Worm (Caenorhabditis elegans) whole organism, early embryonic: ENCODE measurements around the gene K02D10.8.
A peak's percentile ranks its signal among the peaks of the same experiment; 100 is the strongest.

Experiments
- B0310.2 ChIP-seq: sonication (generic microtip); optimal IDR thresholded peaks from 2 replicates; lab custom pipeline; 2016; ENCODE audit warnings: mild to moderate bottlenecking, missing genetic modification characterization, missing compliant biosample characterization
- F13C5.2 ChIP-seq: sonication (generic microtip); optimal IDR thresholded peaks from 2 replicates; lab custom pipeline; 2017; ENCODE audit warnings: mild to moderate bottlenecking, missing genetic modification characterization, inconsistent platforms, missing compliant biosample characterization
- aly-1 ChIP-seq: sonication (generic microtip); optimal IDR thresholded peaks from 2 replicates; lab custom pipeline; 2016; ENCODE audit warnings: missing genetic modification characterization, missing compliant biosample characterization
- ama-1 ChIP-seq: fragments of 150-350 bp; optimal IDR thresholded peaks from 2 replicates; lab custom pipeline; 2014
- ceh-13 ChIP-seq: fragments of 200-800 bp; sonication (Bioruptor generic); optimal IDR thresholded peaks from 2 replicates; lab custom pipeline; 2018; ENCODE audit warnings: mild to moderate bottlenecking, missing genetic modification characterization, missing compliant biosample characterization
- ceh-36 ChIP-seq: sonication (generic microtip); optimal IDR thresholded peaks from 2 replicates; lab custom pipeline; 2016; ENCODE audit warnings: missing genetic modification characterization, inconsistent platforms, missing compliant biosample characterization
- ets-7 ChIP-seq: sonication (generic microtip); optimal IDR thresholded peaks from 2 replicates; lab custom pipeline; 2016; ENCODE audit warnings: missing genotype, missing genetic modification characterization, missing compliant biosample characterization
- flt-1 ChIP-seq: fragments of 200-800 bp; sonication (Bioruptor generic); IDR thresholded peaks from 2 replicates; pipeline ENCODE4 v1.3.6; 2022; ENCODE audit warnings: missing genetic modification characterization, missing compliant biosample characterization
- hmbx-1 ChIP-seq: sonication (generic microtip); optimal IDR thresholded peaks from 2 replicates; lab custom pipeline; 2016; ENCODE audit warnings: mild to moderate bottlenecking, missing genetic modification characterization, missing compliant biosample characterization
- hmg-4 ChIP-seq: fragments of 200-800 bp; sonication (Bioruptor generic); optimal IDR thresholded peaks from 2 replicates; lab custom pipeline; 2018; ENCODE audit warnings: mild to moderate bottlenecking, missing genetic modification characterization, missing compliant biosample characterization
- hnd-1 ChIP-seq: sonication (generic microtip); optimal IDR thresholded peaks from 2 replicates; lab custom pipeline; 2016; ENCODE audit warnings: missing genetic modification characterization, missing compliant biosample characterization
- pes-1 ChIP-seq: fragments of 200-800 bp; sonication (Bioruptor generic); IDR thresholded peaks from 2 replicates; pipeline ENCODE4 v1.3.6; 2022; ENCODE audit warnings: missing genetic modification reagents, missing genetic modification characterization, missing compliant biosample characterization
- scrt-1 ChIP-seq: fragments of 200-800 bp; sonication (Bioruptor generic); IDR thresholded peaks from 2 replicates; pipeline ENCODE4 v1.3.6; 2022; ENCODE audit warnings: missing genetic modification characterization, missing compliant biosample characterization
- sea-1 ChIP-seq: fragments of 200-800 bp; sonication (Bioruptor generic); conservative IDR thresholded peaks from 2 replicates; pipeline ENCODE4 v1.3.6; 2022; ENCODE audit warnings: missing genetic modification characterization, missing compliant biosample characterization
- tbx-11 ChIP-seq: fragments of 200-800 bp; sonication (Bioruptor generic); IDR thresholded peaks from 2 replicates; pipeline ENCODE4 v1.3.6; 2022; ENCODE audit warnings: missing genetic modification characterization, missing compliant biosample characterization
- tbx-37 ChIP-seq: fragments of 200-800 bp; sonication (Bioruptor generic); conservative IDR thresholded peaks from 2 replicates; pipeline ENCODE4 v1.3.6; 2022; ENCODE audit warnings: missing genetic modification reagents, missing genetic modification characterization, missing compliant biosample characterization
- tra-4 ChIP-seq: sonication (generic microtip); optimal IDR thresholded peaks from 2 replicates; lab custom pipeline; 2017; ENCODE audit warnings: missing genetic modification characterization, missing compliant biosample characterization

Gene K02D10.8

ce11 chrIII:8786077-8786476 is at the start of gene K02D10.8:
Gene K02D10.8, plus strand, starts transcription at chrIII:8786377.
- TF ChIP-seq tra-4 (tag; lab: Kevin White, UChicago) (no peak), ceh-36 (no peak), scrt-1 (GFP tag; lab: Robert Waterston, UW) (no peak), tbx-37 (GFP tag; lab: Robert Waterston, UW) (no peak), pes-1 (GFP tag; lab: Robert Waterston, UW) (no peak), ets-7 (no peak), aly-1 (tag; lab: Kevin White, UChicago) (no peak), hmbx-1 (no peak), ceh-13 (GFP tag; lab: Kevin White, UChicago) (no peak)

DNA sequence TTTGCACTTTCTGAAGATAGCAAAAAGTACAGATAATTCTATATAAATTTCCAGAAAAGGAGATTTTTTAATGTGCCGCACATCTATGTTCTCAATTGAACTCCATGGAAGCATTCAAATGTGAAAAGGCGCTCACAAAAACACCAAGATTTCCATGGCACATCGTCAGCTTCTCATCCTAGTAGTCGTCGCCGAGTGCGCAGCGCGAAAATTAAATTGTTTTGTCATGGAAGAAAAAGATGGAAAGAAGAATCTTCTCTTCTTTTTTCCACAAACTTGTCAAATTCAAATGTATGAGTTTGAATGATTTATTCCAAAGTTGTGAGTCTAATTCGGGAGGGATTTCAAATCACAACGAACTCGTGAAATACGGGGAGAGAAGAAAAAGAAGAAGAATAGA is 48.8 kb upstream of the K02D10.8 start:
- TF ChIP-seq tbx-37 (GFP tag; lab: Robert Waterston, UW), result no peak
- no peak for TF ChIP-seq sea-1 (GFP tag; lab: Robert Waterston, UW)
- no peak for TF ChIP-seq tbx-11 (GFP tag; lab: Robert Waterston, UW)
- TF ChIP-seq F13C5.2, result no peak
- no peak for TF ChIP-seq ceh-13 (GFP tag; lab: Kevin White, UChicago)
- no peak for TF ChIP-seq flt-1 (GFP tag; lab: Robert Waterston, UW)
- no peak for TF ChIP-seq ceh-36
- TF ChIP-seq pes-1 (GFP tag; lab: Robert Waterston, UW), result no peak
- TF ChIP-seq hmg-4 (GFP tag; lab: Kevin White, UChicago), result no peak
- TF ChIP-seq scrt-1 (GFP tag; lab: Robert Waterston, UW), result no peak
- TF ChIP-seq hmbx-1, result no peak
- TF ChIP-seq aly-1 (tag; lab: Kevin White, UChicago), result no peak
- TF ChIP-seq ama-1 (lab: Kevin White, UChicago), result no peak
- TF ChIP-seq hnd-1 (tag; lab: Kevin White, UChicago), result no peak
- TF ChIP-seq B0310.2, result no peak

DNA sequence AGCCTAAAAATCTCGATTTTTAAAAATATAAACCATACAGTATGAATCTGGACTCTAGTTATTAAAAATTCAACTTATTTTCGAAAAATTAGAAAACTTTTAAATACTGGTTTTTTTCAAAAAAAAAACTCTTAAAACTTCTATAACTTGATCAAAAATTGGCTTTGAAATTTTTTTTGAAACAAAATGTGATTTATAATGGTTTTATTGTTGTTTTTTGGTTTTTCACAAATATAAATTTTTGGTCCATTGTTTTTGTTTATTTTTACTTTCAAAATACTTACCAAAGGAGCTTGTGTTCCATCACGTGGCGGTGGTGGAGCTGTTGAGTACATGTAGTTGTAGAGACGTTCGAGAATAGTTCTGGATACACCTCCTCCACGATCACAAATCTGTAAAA is 47.9 kb upstream of the K02D10.8 start:
- TF ChIP-seq ets-7, result no peak
- TF ChIP-seq scrt-1 (GFP tag; lab: Robert Waterston, UW), result no peak
- no peak for TF ChIP-seq aly-1 (tag; lab: Kevin White, UChicago)
- TF ChIP-seq ceh-13 (GFP tag; lab: Kevin White, UChicago), result no peak
- TF ChIP-seq ama-1 (lab: Kevin White, UChicago), result no peak
- no peak for TF ChIP-seq B0310.2
- no peak for TF ChIP-seq tbx-37 (GFP tag; lab: Robert Waterston, UW)
- no peak for TF ChIP-seq tra-4 (tag; lab: Kevin White, UChicago)

DNA sequence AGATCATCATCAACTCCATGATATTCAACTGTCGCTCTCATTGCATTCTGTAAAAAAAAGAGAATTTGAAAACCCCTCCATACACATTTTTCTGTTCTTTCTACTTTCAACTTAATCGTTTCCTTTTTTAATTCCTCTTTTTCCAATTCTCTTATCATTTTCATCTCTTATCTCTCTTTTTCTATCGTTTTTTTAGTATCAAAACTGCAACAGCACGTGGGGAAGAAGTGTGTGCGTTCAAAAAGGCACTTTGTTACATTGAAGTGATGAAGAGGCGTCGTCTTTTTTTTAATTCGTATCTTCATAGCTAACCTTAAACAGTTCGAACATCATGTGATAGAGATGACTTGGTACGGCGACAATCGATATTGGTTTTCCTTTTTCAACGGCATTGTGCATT is 47.1 kb upstream of the K02D10.8 start:
- TF ChIP-seq ceh-36, result no peak
- TF ChIP-seq tbx-11 (GFP tag; lab: Robert Waterston, UW), result no peak
- no peak for TF ChIP-seq flt-1 (GFP tag; lab: Robert Waterston, UW)
- no peak for TF ChIP-seq scrt-1 (GFP tag; lab: Robert Waterston, UW)
- TF ChIP-seq hnd-1 (tag; lab: Kevin White, UChicago), result no peak
- no peak for TF ChIP-seq B0310.2
- TF ChIP-seq ets-7, result no peak
- TF ChIP-seq ama-1 (lab: Kevin White, UChicago), result no peak
- no peak for TF ChIP-seq hmg-4 (GFP tag; lab: Kevin White, UChicago)
- no peak for TF ChIP-seq ceh-13 (GFP tag; lab: Kevin White, UChicago)
- TF ChIP-seq hmbx-1, result no peak
- no peak for TF ChIP-seq tra-4 (tag; lab: Kevin White, UChicago)
- TF ChIP-seq sea-1 (GFP tag; lab: Robert Waterston, UW), result no peak
- no peak for TF ChIP-seq F13C5.2
- TF ChIP-seq pes-1 (GFP tag; lab: Robert Waterston, UW), result no peak
- no peak for TF ChIP-seq tbx-37 (GFP tag; lab: Robert Waterston, UW)
- no peak for TF ChIP-seq aly-1 (tag; lab: Kevin White, UChicago)

ce11 chrIII:8739786-8740185 is 46.4 kb upstream of the K02D10.8 start:
- TF ChIP-seq hmg-4 (GFP tag; lab: Kevin White, UChicago), result no peak
- TF ChIP-seq F13C5.2, result no peak
- no peak for TF ChIP-seq sea-1 (GFP tag; lab: Robert Waterston, UW)
- TF ChIP-seq ets-7, result no peak
- no peak for TF ChIP-seq hnd-1 (tag; lab: Kevin White, UChicago)
- TF ChIP-seq flt-1 (GFP tag; lab: Robert Waterston, UW), result no peak
- TF ChIP-seq B0310.2, result no peak
- TF ChIP-seq tbx-11 (GFP tag; lab: Robert Waterston, UW), result no peak
- no peak for TF ChIP-seq tbx-37 (GFP tag; lab: Robert Waterston, UW)
- no peak for TF ChIP-seq hmbx-1
- TF ChIP-seq pes-1 (GFP tag; lab: Robert Waterston, UW), result no peak
- no peak for TF ChIP-seq ceh-36
- TF ChIP-seq ama-1 (lab: Kevin White, UChicago), result no peak
- no peak for TF ChIP-seq ceh-13 (GFP tag; lab: Kevin White, UChicago)
- no peak for TF ChIP-seq tra-4 (tag; lab: Kevin White, UChicago)
- TF ChIP-seq aly-1 (tag; lab: Kevin White, UChicago), result no peak
- no peak for TF ChIP-seq scrt-1 (GFP tag; lab: Robert Waterston, UW)

DNA sequence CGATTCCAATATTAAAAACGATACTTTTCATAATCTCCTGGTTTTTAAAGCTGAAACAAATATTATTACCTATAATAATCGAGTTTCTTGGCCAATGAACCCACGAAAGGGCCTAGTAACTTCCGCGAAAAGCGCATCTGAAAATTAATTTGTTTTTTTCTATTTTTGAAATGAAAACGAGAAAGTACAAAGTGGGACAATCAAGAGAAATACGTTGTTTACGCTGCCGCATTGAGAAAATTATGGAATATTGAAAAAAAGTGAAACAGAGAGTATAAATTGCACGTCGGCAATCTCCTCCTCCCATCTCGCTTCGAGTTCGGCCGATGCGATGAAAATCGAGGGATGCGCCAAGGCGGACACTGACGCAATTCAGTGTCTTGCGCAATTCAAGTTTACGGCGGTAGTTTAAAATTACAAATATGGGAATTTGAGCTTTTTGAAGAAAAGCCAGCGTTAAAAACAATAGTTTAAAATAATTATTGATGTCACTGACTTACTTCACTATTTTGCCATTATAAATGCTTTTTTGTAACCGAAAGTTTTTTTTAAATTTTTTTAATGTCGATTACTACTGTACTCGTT is 44.8 kb upstream of the K02D10.8 start, which contains the start of gene pdhk-2:
pdhk-2 (minus strand) TSS at position 137 of the 585 bp plus-strand sequence.
- TF ChIP-seq sea-1 (GFP tag; lab: Robert Waterston, UW) (peak; percentile 30; the same call in 1 of the 2 replicates), flt-1 (GFP tag; lab: Robert Waterston, UW) (peak; percentile 63), tra-4 (tag; lab: Kevin White, UChicago) (no peak), tbx-11 (GFP tag; lab: Robert Waterston, UW) (0 out of 2 replicates have a peak, but pooled peaks have one; percentile 54), hnd-1 (tag; lab: Kevin White, UChicago) (peak; percentile 11), ama-1 (lab: Kevin White, UChicago) (no peak), B0310.2 (no peak), F13C5.2 (peak; percentile 93), hmg-4 (GFP tag; lab: Kevin White, UChicago) (no peak), scrt-1 (GFP tag; lab: Robert Waterston, UW) (peak; percentile 70; the same call in 1 of the 2 replicates), ceh-13 (GFP tag; lab: Kevin White, UChicago) (no peak), ceh-36 (no peak), pes-1 (GFP tag; lab: Robert Waterston, UW) (peak; percentile 68; the same call in 1 of the 2 replicates), hmbx-1 (no peak), ets-7 (peak; percentile 52), aly-1 (tag; lab: Kevin White, UChicago) (peak; percentile 58), tbx-37 (GFP tag; lab: Robert Waterston, UW) (peak; percentile 63)
